Worm (Caenorhabditis elegans) whole organism, young adult: ENCODE data around the gene xpf-1.

Experiments
- K11D2.4 ChIP-seq: fragments of 200-800 bp; sonication (Bioruptor generic); IDR thresholded peaks from 2 replicates; pipeline ENCODE4 v1.3.6; 2022; ENCODE audit warnings: missing genetic modification reagents, missing genetic modification characterization, missing compliant biosample characterization
- cebp-2 ChIP-seq: fragments of 200-800 bp; sonication (Bioruptor generic); IDR thresholded peaks from 2 replicates; pipeline ENCODE4 v1.3.6; 2022; ENCODE audit warnings: missing genetic modification characterization, missing compliant biosample characterization
- snpc-1.1 ChIP-seq: sonication (generic microtip); optimal IDR thresholded peaks from 2 replicates; lab custom pipeline; 2017; ENCODE audit warnings: missing genetic modification characterization, mild to moderate bottlenecking, missing compliant biosample characterization, antibody characterized with exemption, moderate library complexity, missing genotype, missing genetic modification reagents; ENCODE audit not compliant: insufficient read depth
- snpc-4 ChIP-seq, 5 experiments: fragments of 150-350 bp in 1 of 5; sonication (generic microtip) in 4 of 5; optimal IDR thresholded peaks; 2 replicates each; lab custom pipeline; 2014 to 2018; ENCODE audit warnings: missing genetic modification characterization in 5 of 5, missing biosample characterization in 3 of 5, antibody characterized with exemption in 2 of 5, mild to moderate bottlenecking in 2 of 5, missing compliant biosample characterization in 2 of 5, missing genotype in 2 of 5, moderate library complexity in 2 of 5, missing genetic modification reagents in 1 of 5

The xpf-1 gene

ce11 chrII:11753186-11753585 is 57.2 kb downstream of the xpf-1 start:
- TF ChIP-seq K11D2.4 (GFP tag; lab: Robert Waterston, UW) = no peak
- peak; percentile 16 for TF ChIP-seq snpc-1.1 (tag; lab: Kevin White, UChicago)
- TF ChIP-seq cebp-2 = no peak
- no peak for TF ChIP-seq snpc-4 (GFP tag; optimal IDR thresholded peaks at IDR 0.05; lab: Kevin White, UChicago)
- TF ChIP-seq snpc-4 (tag; optimal IDR thresholded peaks at IDR 0.05; lab: Kevin White, UChicago) = peak in 3 of 4 experiments; percentile 51 to 79 (median 76)
